Fruit fly (Drosophila melanogaster) whole organism, embryonic: ENCODE measurements around the gene Vps37B.

Experiments
- Atf-2 ChIP-seq: fragments of 200-800 bp; sonication (Bioruptor generic); optimal IDR thresholded peaks from 2 replicates; lab custom pipeline; 2016; ENCODE audit warnings: missing biosample characterization, missing genetic modification characterization
- Bgb ChIP-seq: fragments of 200-800 bp; sonication (Bioruptor generic); IDR thresholded peaks from 2 replicates; pipeline ENCODE4 v1.3.6; 2022; ENCODE audit warnings: missing biosample characterization, missing genetic modification characterization; ENCODE audit not compliant: partially characterized antibody
- BtbVII ChIP-seq: fragments of 200-800 bp; sonication (Bioruptor generic); optimal IDR thresholded peaks from 3 replicates; lab custom pipeline; 2017; ENCODE audit warnings: missing biosample characterization, mild to moderate bottlenecking, missing genetic modification characterization
- Bteb2 ChIP-seq: fragments of 200-800 bp; sonication (Bioruptor generic); optimal IDR thresholded peaks from 2 replicates; lab custom pipeline; 2016; ENCODE audit warnings: missing biosample characterization, missing genetic modification characterization
- CG10147 ChIP-seq: fragments of 200-800 bp; sonication (Bioruptor generic); optimal IDR thresholded peaks from 2 replicates; lab custom pipeline; 2019; ENCODE audit warnings: missing biosample characterization, mild to moderate bottlenecking, missing genetic modification characterization, moderate library complexity
- CG1024 ChIP-seq: fragments of 200-800 bp; sonication (Bioruptor generic); IDR thresholded peaks from 2 replicates; pipeline ENCODE4 v1.3.6; 2022; ENCODE audit warnings: missing biosample characterization, missing genetic modification characterization
- CG10979 ChIP-seq: fragments of 200-800 bp; sonication (Bioruptor generic); optimal IDR thresholded peaks from 2 replicates; lab custom pipeline; 2018; ENCODE audit warnings: missing biosample characterization, mild to moderate bottlenecking, missing genetic modification characterization, moderate library complexity
- CG12071 ChIP-seq: fragments of 200-800 bp; sonication (Bioruptor generic); optimal IDR thresholded peaks from 3 replicates; lab custom pipeline; 2018; ENCODE audit warnings: missing biosample characterization, mild to moderate bottlenecking, missing genetic modification characterization
- CG14014 ChIP-seq: fragments of 200-800 bp; sonication (Bioruptor generic); IDR thresholded peaks from 2 replicates; pipeline ENCODE4 v1.3.6; 2022; ENCODE audit warnings: missing biosample characterization, missing genetic modification characterization
- CG15479 ChIP-seq: fragments of 200-800 bp; sonication (Bioruptor generic); optimal IDR thresholded peaks from 3 replicates; lab custom pipeline; 2019; ENCODE audit warnings: missing biosample characterization, mild to moderate bottlenecking, missing genetic modification characterization, moderate library complexity
- CG1602 ChIP-seq: fragments of 200-800 bp; sonication (Bioruptor generic); optimal IDR thresholded peaks from 3 replicates; lab custom pipeline; 2016; ENCODE audit warnings: missing biosample characterization, missing genetic modification characterization
- CG16863 ChIP-seq: fragments of 200-800 bp; sonication (Bioruptor generic); optimal IDR thresholded peaks from 3 replicates; lab custom pipeline; 2016; ENCODE audit warnings: missing biosample characterization, missing genetic modification characterization
- CG18011 ChIP-seq: fragments of 200-800 bp; sonication (Bioruptor generic); optimal IDR thresholded peaks from 2 replicates; lab custom pipeline; 2017; ENCODE audit warnings: missing biosample characterization, missing genetic modification characterization, mild to moderate bottlenecking, moderate library complexity, missing genotype
- CG3163 ChIP-seq: fragments of 200-800 bp; sonication (Bioruptor generic); optimal IDR thresholded peaks from 3 replicates; lab custom pipeline; 2016; ENCODE audit warnings: missing biosample characterization, missing genetic modification characterization
- CG32767 ChIP-seq: fragments of 200-800 bp; sonication (Bioruptor generic); IDR thresholded peaks from 2 replicates; pipeline ENCODE4 v1.3.6; 2022; ENCODE audit warnings: missing biosample characterization, missing genetic modification characterization
- CG34422 ChIP-seq: fragments of 200-800 bp; sonication (Bioruptor generic); IDR thresholded peaks from 3 replicates; pipeline ENCODE4 v1.3.6; 2022; ENCODE audit warnings: missing biosample characterization, missing genetic modification characterization
- CG3838 ChIP-seq: fragments of 200-800 bp; sonication (Bioruptor generic); optimal IDR thresholded peaks from 3 replicates; lab custom pipeline; 2016; ENCODE audit warnings: missing biosample characterization, missing genetic modification characterization
- CG6175 ChIP-seq: fragments of 200-800 bp; sonication (Bioruptor generic); IDR thresholded peaks from 3 replicates; pipeline ENCODE4 v1.3.6; 2022; ENCODE audit warnings: missing biosample characterization, missing genetic modification characterization
- CG7372 ChIP-seq: fragments of 200-800 bp; sonication (Bioruptor generic); IDR thresholded peaks from 2 replicates; pipeline ENCODE4 v1.3.6; 2022; ENCODE audit warnings: missing biosample characterization, missing genetic modification characterization
- CG7745 ChIP-seq: fragments of 200-800 bp; sonication (Bioruptor generic); optimal IDR thresholded peaks from 2 replicates; lab custom pipeline; 2018; ENCODE audit warnings: missing biosample characterization, mild to moderate bottlenecking, missing genetic modification characterization, moderate library complexity
- CG8478 ChIP-seq: fragments of >200 bp; optimal IDR thresholded peaks from 2 replicates; lab custom pipeline; 2018
- GATAe ChIP-seq: fragments of 200-800 bp; sonication (Bioruptor generic); conservative IDR thresholded peaks from 2 replicates; pipeline ENCODE4 v1.3.6; 2022; ENCODE audit warnings: missing biosample characterization, missing genetic modification characterization
- Hr78 ChIP-seq, 2 experiments: fragments of 200-800 bp in 1 of 2; fragments of >200 bp in 1 of 2; sonication (Bioruptor generic) in 1 of 2; optimal IDR thresholded peaks; 2 replicates each; lab custom pipeline; 2017 to 2019; ENCODE audit warnings: missing biosample characterization in 2 of 2, missing genetic modification characterization in 2 of 2, mild to moderate bottlenecking in 1 of 2, moderate library complexity in 1 of 2
- MESR4 ChIP-seq: fragments of 200-800 bp; sonication (Bioruptor generic); optimal IDR thresholded peaks from 2 replicates; lab custom pipeline; 2018; ENCODE audit warnings: missing biosample characterization, mild to moderate bottlenecking, missing genetic modification characterization, moderate library complexity
- Oli ChIP-seq: fragments of 200-800 bp; sonication (Bioruptor generic); optimal IDR thresholded peaks from 2 replicates; lab custom pipeline; 2018; ENCODE audit warnings: missing biosample characterization, mild to moderate bottlenecking, missing genetic modification characterization, moderate library complexity
- Ssrp ChIP-seq: fragments of 200-800 bp; sonication (Bioruptor generic); optimal IDR thresholded peaks from 2 replicates; lab custom pipeline; 2018; ENCODE audit warnings: missing biosample characterization, mild to moderate bottlenecking, missing genetic modification characterization, moderate library complexity
- Usf ChIP-seq: fragments of 200-800 bp; sonication (Bioruptor generic); optimal IDR thresholded peaks from 2 replicates; lab custom pipeline; 2017; ENCODE audit warnings: missing genotype, missing biosample characterization, missing genetic modification characterization
- YL-1 ChIP-seq: fragments of 200-800 bp; sonication (Bioruptor generic); optimal IDR thresholded peaks from 3 replicates; lab custom pipeline; 2017; ENCODE audit warnings: missing biosample characterization, mild to moderate bottlenecking, missing genetic modification characterization
- ara ChIP-seq: fragments of 200-800 bp; sonication (Bioruptor generic); IDR thresholded peaks from 2 replicates; pipeline ENCODE4 v1.3.6; 2022; ENCODE audit warnings: missing biosample characterization, missing genetic modification characterization
- ash1 ChIP-seq: fragments of 200-800 bp; sonication (Bioruptor generic); optimal IDR thresholded peaks from 2 replicates; lab custom pipeline; 2018; ENCODE audit warnings: missing biosample characterization, mild to moderate bottlenecking, missing genetic modification characterization
- chif ChIP-seq, 2 experiments: fragments of 200-800 bp; sonication (Bioruptor generic); optimal IDR thresholded peaks; 3 replicates each; lab custom pipeline; 2016; ENCODE audit warnings: missing biosample characterization in 2 of 2, missing genetic modification characterization in 2 of 2
- crol ChIP-seq: fragments of 200-800 bp; sonication (Bioruptor generic); IDR thresholded peaks from 2 replicates; pipeline ENCODE4 v1.3.6; 2022; ENCODE audit warnings: missing biosample characterization, missing genetic modification characterization
- da ChIP-seq: fragments of 200-800 bp; sonication (Bioruptor generic); optimal IDR thresholded peaks from 2 replicates; lab custom pipeline; 2016; ENCODE audit warnings: missing biosample characterization, missing genetic modification characterization
- esg ChIP-seq: fragments of 200-800 bp; sonication (Bioruptor generic); conservative IDR thresholded peaks from 2 replicates; pipeline ENCODE4 v1.3.6; 2022; ENCODE audit warnings: missing biosample characterization, missing genetic modification characterization
- ewg ChIP-seq: fragments of 200-800 bp; sonication (Bioruptor generic); optimal IDR thresholded peaks from 3 replicates; lab custom pipeline; 2017; ENCODE audit warnings: mild to moderate bottlenecking, missing biosample characterization, missing genetic modification reagents, missing genetic modification characterization
- eyg ChIP-seq: fragments of 200-800 bp; sonication (Bioruptor generic); optimal IDR thresholded peaks from 3 replicates; lab custom pipeline; 2016; ENCODE audit warnings: missing biosample characterization, missing genetic modification characterization
- fu2 ChIP-seq: fragments of 200-800 bp; sonication (Bioruptor generic); optimal IDR thresholded peaks from 2 replicates; lab custom pipeline; 2016; ENCODE audit warnings: missing biosample characterization, missing genetic modification characterization
- gsb-n ChIP-seq: fragments of 200-800 bp; sonication (Bioruptor generic); optimal IDR thresholded peaks from 3 replicates; lab custom pipeline; 2018; ENCODE audit warnings: missing biosample characterization, mild to moderate bottlenecking, missing genetic modification characterization
- ham ChIP-seq: fragments of 200-800 bp; sonication (Bioruptor generic); IDR thresholded peaks from 2 replicates; pipeline ENCODE4 v1.3.6; 2022; ENCODE audit warnings: missing biosample characterization, missing genetic modification characterization
- lola ChIP-seq, 3 experiments: fragments of >200 bp in 2 of 3; fragments of 200-800 bp in 1 of 3; sonication (Bioruptor generic) in 1 of 3; optimal IDR thresholded peaks; 2 replicates each; lab custom pipeline; 2017 to 2019; ENCODE audit warnings: missing biosample characterization in 3 of 3, missing genetic modification characterization in 3 of 3, mild to moderate bottlenecking in 1 of 3, moderate library complexity in 1 of 3
- odd ChIP-seq: fragments of 200-800 bp; sonication (Bioruptor generic); optimal IDR thresholded peaks from 2 replicates; lab custom pipeline; 2017; ENCODE audit warnings: missing biosample characterization, mild to moderate bottlenecking, missing genetic modification characterization
- scrt ChIP-seq: fragments of 200-800 bp; sonication (Bioruptor generic); optimal IDR thresholded peaks from 2 replicates; lab custom pipeline; 2018; ENCODE audit warnings: missing biosample characterization, mild to moderate bottlenecking, missing genetic modification characterization, moderate library complexity
- sd ChIP-seq: fragments of 200-800 bp; sonication (Bioruptor generic); optimal IDR thresholded peaks from 3 replicates; lab custom pipeline; 2018; ENCODE audit warnings: missing biosample characterization, mild to moderate bottlenecking, missing genetic modification characterization, moderate library complexity
- seq ChIP-seq: fragments of 200-800 bp; sonication (Bioruptor generic); IDR thresholded peaks from 2 replicates; pipeline ENCODE4 v1.3.6; 2022; ENCODE audit warnings: missing biosample characterization, missing genetic modification characterization
- slou ChIP-seq: fragments of 200-800 bp; sonication (Bioruptor generic); optimal IDR thresholded peaks from 3 replicates; lab custom pipeline; 2016; ENCODE audit warnings: missing biosample characterization, missing genetic modification characterization
- tio ChIP-seq: fragments of 200-800 bp; sonication (Bioruptor generic); optimal IDR thresholded peaks from 2 replicates; lab custom pipeline; 2017; ENCODE audit warnings: missing biosample characterization, missing genetic modification characterization, inconsistent platforms
- vnd ChIP-seq: fragments of 200-800 bp; sonication (Bioruptor generic); IDR thresholded peaks from 3 replicates; pipeline ENCODE4 v1.3.6; 2022; ENCODE audit warnings: missing biosample characterization, missing genetic modification characterization; ENCODE audit not compliant: partially characterized antibody
- z ChIP-seq: fragments of 200-800 bp; sonication (Bioruptor generic); IDR thresholded peaks from 3 replicates; pipeline ENCODE4 v1.3.6; 2022; ENCODE audit warnings: missing biosample characterization, missing genetic modification characterization

Vps37B gene

dm6 chr3R:5263311-5264250, 37.6 kb downstream of the Vps37B start (continued):
- TF ChIP-seq CG15479 (GFP tag; lab: Kevin White, UChicago) (peak; percentile 74), Hr78 (GFP tag; optimal IDR thresholded peaks at IDR 0.05; lab: Kevin White, UChicago) (peak in 1 of 2 experiments; percentile 52), sd (tag; lab: Kevin White, UChicago) (peak; percentile 98), Bteb2 (GFP tag; lab: Kevin White, UChicago) (no peak), Atf-2 (no peak), fu2 (GFP tag; lab: Kevin White, UChicago) (no peak), ara (GFP tag; lab: Robert Waterston, UW) (peak; percentile 66), MESR4 (GFP tag; lab: Kevin White, UChicago) (no peak), CG10147 (GFP tag; lab: Kevin White, UChicago) (peak; percentile 77), esg (GFP tag; lab: Robert Waterston, UW) (peak; percentile 67), Ssrp (peak; percentile 87), scrt (GFP tag; lab: Kevin White, UChicago) (peak; percentile 61), Bgb (no peak), CG7745 (no peak), YL-1 (peak; percentile 62), z (GFP tag; lab: Robert Waterston, UW) (peak; percentile 26; the same call in 1 of the 3 replicates), lola (GFP tag; optimal IDR thresholded peaks at IDR 0.05; lab: Kevin White, UChicago) (peak in 1 of 3 experiments; percentile 81), CG10979 (tag; lab: Kevin White, UChicago) (peak; percentile 88), odd (peak; percentile 89), seq (GFP tag; lab: Robert Waterston, UW) (peak; percentile 79), crol (peak; percentile 91), gsb-n (peak; percentile 78), CG6175 (no peak; the same call in 2 of the 3 replicates), slou (GFP tag; lab: Kevin White, UChicago) (peak; percentile 35), CG14014 (GFP tag; lab: Robert Waterston, UW) (peak; percentile 79), eyg (no peak), CG1602 (peak; percentile 71), CG3163 (no peak), chif (GFP tag; optimal IDR thresholded peaks at IDR 0.05; lab: Kevin White, UChicago) (peak; percentile 19 to 34), ham (GFP tag; lab: Robert Waterston, UW) (no peak; the same call in 1 of the 2 replicates), CG3838 (GFP tag; lab: Kevin White, UChicago) (no peak), Oli (tag; lab: Kevin White, UChicago) (peak; percentile 92), CG32767 (GFP tag; lab: Robert Waterston, UW) (peak; percentile 81), Usf (GFP tag; lab: Kevin White, UChicago) (peak; percentile 22), BtbVII (peak; percentile 89), ash1 (GFP tag; lab: Kevin White, UChicago) (no peak), vnd (GFP tag; lab: Robert Waterston, UW) (no peak), tio (GFP tag; lab: Kevin White, UChicago) (peak; percentile 56), GATAe (GFP tag; lab: Robert Waterston, UW) (no peak; the same call in 1 of the 2 replicates), CG7372 (peak; percentile 79), da (GFP tag; lab: Kevin White, UChicago) (no peak), CG12071 (peak; percentile 55), CG34422 (GFP tag; lab: Robert Waterston, UW) (peak; percentile 70; the same call in 2 of the 3 replicates), CG18011 (GFP tag; lab: Kevin White, UChicago) (peak; percentile 58), CG1024 (no peak), CG16863 (GFP tag; lab: Kevin White, UChicago) (no peak), CG8478 (no peak), ewg (GFP tag; lab: Kevin White, UChicago) (peak; percentile 73)
